Fruit fly (Drosophila melanogaster) whole organism, prepupa: ENCODE data around the gene CG33160.

Experiments
- CG6854 ChIP-seq: fragments of 200-800 bp; sonication (Bioruptor generic); optimal IDR thresholded peaks from 2 replicates; lab custom pipeline; 2017; ENCODE audit warnings: missing biosample characterization, mild to moderate bottlenecking, missing genetic modification characterization
- Gug ChIP-seq: fragments of 200-800 bp; sonication (Bioruptor generic); IDR thresholded peaks from 2 replicates; pipeline ENCODE4 v1.3.6; 2022; ENCODE audit warnings: missing biosample characterization, missing genetic modification characterization
- Sox102F ChIP-seq: fragments of 200-800 bp; sonication (Bioruptor generic); optimal IDR thresholded peaks from 2 replicates; lab custom pipeline; 2016; ENCODE audit warnings: missing biosample characterization, mild to moderate bottlenecking, missing genetic modification characterization
- fd85E ChIP-seq: fragments of 200-800 bp; sonication (Bioruptor generic); optimal IDR thresholded peaks from 3 replicates; lab custom pipeline; 2016; ENCODE audit warnings: missing biosample characterization, missing genetic modification characterization

- TF ChIP-seq CG6854 (GFP tag; lab: Kevin White, UChicago) (peak; percentile 95), fd85E (peak; percentile 91), Sox102F (GFP tag; lab: Kevin White, UChicago) (peak; percentile 97), Gug (GFP tag; lab: Robert Waterston, UW) (peak; percentile 85)
Observed at dm6 chr3L:3248714-3249663, 42.8 kb upstream of the CG33160 start.
